Fruit fly (Drosophila melanogaster) whole organism, embryonic: ENCODE measurements around the gene Ir31a.

Experiments used
- Ada2b ChIP-seq: fragments of 200-800 bp; sonication (Bioruptor generic); IDR thresholded peaks from 2 replicates; pipeline ENCODE4 v1.3.6; 2022; ENCODE audit warnings: missing biosample characterization, missing genetic modification characterization
- Awh ChIP-seq: fragments of 200-800 bp; sonication (Bioruptor generic); IDR thresholded peaks from 2 replicates; pipeline ENCODE4, ENCODE4 v1.3.6; 2022; ENCODE audit warnings: missing biosample characterization, missing genetic modification characterization
- Bteb2 ChIP-seq: fragments of 200-800 bp; sonication (Bioruptor generic); optimal IDR thresholded peaks from 2 replicates; lab custom pipeline; 2016; ENCODE audit warnings: missing biosample characterization, missing genetic modification characterization
- CG10543 ChIP-seq: fragments of 200-800 bp; sonication (Bioruptor generic); optimal IDR thresholded peaks from 3 replicates; lab custom pipeline; 2017; ENCODE audit warnings: missing biosample characterization, mild to moderate bottlenecking, missing genetic modification characterization, moderate library complexity
- CG11093 ChIP-seq: fragments of 200-800 bp; sonication (Bioruptor generic); IDR thresholded peaks from 3 replicates; pipeline ENCODE4 v1.3.6; 2022; ENCODE audit warnings: missing biosample characterization, missing genetic modification characterization
- CG11560 ChIP-seq: fragments of 200-800 bp; sonication (Bioruptor generic); IDR thresholded peaks from 3 replicates; pipeline ENCODE4 v1.3.6; 2022; ENCODE audit warnings: missing biosample characterization, missing genetic modification characterization
- CG13624 ChIP-seq: fragments of 200-800 bp; sonication (Bioruptor generic); optimal IDR thresholded peaks from 2 replicates; lab custom pipeline; 2016; ENCODE audit warnings: missing biosample characterization, missing genetic modification characterization
- CG14050 ChIP-seq: fragments of 200-800 bp; sonication (Bioruptor generic); IDR thresholded peaks from 3 replicates; pipeline ENCODE4 v1.3.6; 2022; ENCODE audit warnings: missing biosample characterization, missing genetic modification characterization
- CG15696 ChIP-seq: fragments of 200-800 bp; sonication (Bioruptor generic); optimal IDR thresholded peaks from 2 replicates; lab custom pipeline; 2019; ENCODE audit warnings: missing biosample characterization, mild to moderate bottlenecking, missing genetic modification characterization, moderate library complexity
- CG16813 ChIP-seq: fragments of 200-800 bp; sonication (Bioruptor generic); IDR thresholded peaks from 3 replicates; pipeline ENCODE4 v1.3.6; 2022; ENCODE audit warnings: missing biosample characterization, missing genetic modification characterization; ENCODE audit not compliant: partially characterized antibody
- CG1832 ChIP-seq: fragments of 200-800 bp; sonication (Bioruptor generic); optimal IDR thresholded peaks from 2 replicates; lab custom pipeline; 2017; ENCODE audit warnings: missing biosample characterization, mild to moderate bottlenecking, missing genetic modification characterization, inconsistent platforms
- CG2678 ChIP-seq: fragments of 200-800 bp; sonication (Bioruptor generic); optimal IDR thresholded peaks from 3 replicates; lab custom pipeline; 2019; ENCODE audit warnings: missing biosample characterization, mild to moderate bottlenecking, missing genetic modification characterization, moderate library complexity
- CG2889 ChIP-seq: fragments of 200-800 bp; sonication (Bioruptor generic); IDR thresholded peaks from 3 replicates; pipeline ENCODE4 v1.3.6; 2022; ENCODE audit warnings: missing biosample characterization, missing genetic modification characterization
- CG32532 ChIP-seq: fragments of 200-800 bp; sonication (Bioruptor generic); IDR thresholded peaks from 2 replicates; pipeline ENCODE4 v1.3.6; 2022; ENCODE audit warnings: missing biosample characterization, missing genetic modification characterization
- CG34422 ChIP-seq: fragments of 200-800 bp; sonication (Bioruptor generic); IDR thresholded peaks from 3 replicates; pipeline ENCODE4 v1.3.6; 2022; ENCODE audit warnings: missing biosample characterization, missing genetic modification characterization
- CG4282 ChIP-seq: fragments of 200-800 bp; sonication (Bioruptor generic); optimal IDR thresholded peaks from 2 replicates; lab custom pipeline; 2016; ENCODE audit warnings: missing biosample characterization, missing genetic modification characterization
- CG6175 ChIP-seq: fragments of 200-800 bp; sonication (Bioruptor generic); IDR thresholded peaks from 3 replicates; pipeline ENCODE4 v1.3.6; 2022; ENCODE audit warnings: missing biosample characterization, missing genetic modification characterization
- CG6272 ChIP-seq: fragments of 200-800 bp; sonication (Bioruptor generic); IDR thresholded peaks from 2 replicates; pipeline ENCODE4 v1.3.6; 2022; ENCODE audit warnings: missing biosample characterization, missing genetic modification characterization
- CG8359 ChIP-seq: fragments of 200-800 bp; sonication (Bioruptor generic); optimal IDR thresholded peaks from 2 replicates; lab custom pipeline; 2017; ENCODE audit warnings: missing biosample characterization, mild to moderate bottlenecking, missing genetic modification characterization, borderline replicate concordance
- CG8765 ChIP-seq: fragments of 200-800 bp; sonication (Bioruptor generic); IDR thresholded peaks from 2 replicates; pipeline ENCODE4 v1.3.6; 2022; ENCODE audit warnings: missing biosample characterization, missing genetic modification characterization
- Dek ChIP-seq: fragments of 200-800 bp; sonication (Bioruptor generic); optimal IDR thresholded peaks from 3 replicates; lab custom pipeline; 2019; ENCODE audit warnings: missing biosample characterization, mild to moderate bottlenecking, missing genetic modification characterization, moderate library complexity
- ERR ChIP-seq: fragments of 200-800 bp; sonication (Bioruptor generic); optimal IDR thresholded peaks from 2 replicates; lab custom pipeline; 2016; ENCODE audit warnings: missing biosample characterization, missing genetic modification characterization
- Gug ChIP-seq: fragments of 200-800 bp; sonication (Bioruptor generic); IDR thresholded peaks from 4 replicates; pipeline ENCODE4 v1.3.6; 2022; ENCODE audit warnings: missing biosample characterization, missing genetic modification characterization
- HmgD ChIP-seq: fragments of 200-800 bp; sonication (Bioruptor generic); optimal IDR thresholded peaks from 3 replicates; lab custom pipeline; 2016; ENCODE audit warnings: missing biosample characterization, missing genetic modification characterization
- Hr51 ChIP-seq, 2 experiments: fragments of 200-800 bp; sonication (Bioruptor generic); optimal IDR thresholded peaks; 2 replicates in 1 of 2; 3 replicates in 1 of 2; lab custom pipeline; 2016 to 2018; ENCODE audit warnings: missing biosample characterization in 2 of 2, missing genetic modification characterization in 2 of 2, mild to moderate bottlenecking in 1 of 2, moderate library complexity in 1 of 2
- Hsf ChIP-seq: fragments of 200-800 bp; sonication (Bioruptor generic); optimal IDR thresholded peaks from 3 replicates; lab custom pipeline; 2016; ENCODE audit warnings: missing biosample characterization, missing genetic modification characterization
- MTF-1 ChIP-seq: fragments of 200-800 bp; sonication (Bioruptor generic); optimal IDR thresholded peaks from 2 replicates; lab custom pipeline; 2018; ENCODE audit warnings: missing biosample characterization, mild to moderate bottlenecking, missing genetic modification characterization, borderline replicate concordance
- NC2α ChIP-seq: fragments of 200-800 bp; sonication (Bioruptor generic); optimal IDR thresholded peaks from 2 replicates; lab custom pipeline; 2016; ENCODE audit warnings: missing biosample characterization, missing genetic modification characterization
- Opbp ChIP-seq: fragments of 200-800 bp; sonication (Bioruptor generic); IDR thresholded peaks from 3 replicates; pipeline ENCODE4 v1.3.6; 2022; ENCODE audit warnings: missing biosample characterization, missing genetic modification characterization; ENCODE audit not compliant: partially characterized antibody
- Optix ChIP-seq: fragments of 200-800 bp; sonication (Bioruptor generic); IDR thresholded peaks from 3 replicates; pipeline ENCODE4 v1.3.6; 2022; ENCODE audit warnings: missing biosample characterization, missing genetic modification characterization
- Ravus ChIP-seq: fragments of 200-800 bp; sonication (Bioruptor generic); IDR thresholded peaks from 2 replicates; pipeline ENCODE4 v1.3.6; 2022; ENCODE audit warnings: missing biosample characterization, missing genetic modification characterization
- Sox100B ChIP-seq: fragments of 200-800 bp; sonication (Bioruptor generic); optimal IDR thresholded peaks from 3 replicates; lab custom pipeline; 2018; ENCODE audit warnings: missing biosample characterization, mild to moderate bottlenecking, missing genetic modification characterization
- Xbp1 ChIP-seq: fragments of 200-800 bp; sonication (Bioruptor generic); optimal IDR thresholded peaks from 3 replicates; lab custom pipeline; 2016; ENCODE audit warnings: missing biosample characterization, mild to moderate bottlenecking, missing genetic modification characterization
- amos ChIP-seq: fragments of 200-800 bp; sonication (Bioruptor generic); IDR thresholded peaks from 2 replicates; pipeline ENCODE4 v1.3.6; 2022; ENCODE audit warnings: missing biosample characterization, missing genetic modification characterization; ENCODE audit not compliant: partially characterized antibody
- ap ChIP-seq: fragments of 200-800 bp; sonication (Bioruptor generic); IDR thresholded peaks from 2 replicates; pipeline ENCODE4 v1.3.6; 2022; ENCODE audit warnings: missing biosample characterization, missing genetic modification characterization
- ci ChIP-seq: fragments of 200-800 bp; sonication (Bioruptor generic); IDR thresholded peaks from 3 replicates; pipeline ENCODE4 v1.3.6; 2022; ENCODE audit warnings: missing biosample characterization, missing genetic modification characterization
- crc ChIP-seq: fragments of 200-800 bp; sonication (Bioruptor generic); optimal IDR thresholded peaks from 2 replicates; lab custom pipeline; 2016; ENCODE audit warnings: missing biosample characterization, missing genetic modification characterization
- gem ChIP-seq: fragments of 200-800 bp; sonication (Bioruptor generic); optimal IDR thresholded peaks from 2 replicates; lab custom pipeline; 2019; ENCODE audit warnings: missing biosample characterization, mild to moderate bottlenecking, missing genetic modification characterization, moderate library complexity
- h ChIP-seq: fragments of >200 bp; optimal IDR thresholded peaks from 2 replicates; lab custom pipeline; 2017
- hkb ChIP-seq, 2 experiments: fragments of 200-800 bp in 1 of 2; fragments of >200 bp in 1 of 2; sonication (Bioruptor generic) in 1 of 2; IDR thresholded peaks in 1 of 2; optimal IDR thresholded peaks in 1 of 2; 2 replicates each; pipeline versions ENCODE4 v1.3.6 to Lab custom; 2017 to 2022; ENCODE audit warnings: missing biosample characterization in 1 of 2, missing genetic modification characterization in 1 of 2
- ken ChIP-seq: fragments of 200-800 bp; sonication (Bioruptor generic); IDR thresholded peaks from 3 replicates; pipeline ENCODE4 v1.3.6; 2022; ENCODE audit warnings: missing biosample characterization, missing genetic modification characterization
- lmd ChIP-seq: fragments of 200-800 bp; sonication (Bioruptor generic); IDR thresholded peaks from 2 replicates; pipeline ENCODE4 v1.3.6; 2022; ENCODE audit warnings: missing biosample characterization, missing genetic modification characterization
- nerfin-2 ChIP-seq: fragments of 200-800 bp; sonication (Bioruptor generic); IDR thresholded peaks from 2 replicates; pipeline ENCODE4 v1.3.6; 2022; ENCODE audit warnings: missing biosample characterization, missing genetic modification characterization; ENCODE audit not compliant: partially characterized antibody
- pfk ChIP-seq: fragments of 200-800 bp; sonication (Bioruptor generic); optimal IDR thresholded peaks from 2 replicates; lab custom pipeline; 2018; ENCODE audit warnings: missing biosample characterization, mild to moderate bottlenecking, missing genetic modification characterization, moderate library complexity
- ranshi ChIP-seq: fragments of 200-800 bp; sonication (Bioruptor generic); IDR thresholded peaks from 2 replicates; pipeline ENCODE4 v1.3.6; 2022; ENCODE audit warnings: missing biosample characterization, missing genetic modification characterization
- sc ChIP-seq, 3 experiments: fragments of >200 bp in 2 of 3; fragments of 200-800 bp in 1 of 3; sonication (Bioruptor generic) in 1 of 3; optimal IDR thresholded peaks; 2 replicates in 2 of 3; 3 replicates in 1 of 3; lab custom pipeline; 2017; ENCODE audit warnings: mild to moderate bottlenecking in 1 of 3, missing biosample characterization in 1 of 3, missing genetic modification characterization in 1 of 3, missing genetic modification reagents in 1 of 3
- scrt ChIP-seq: fragments of 200-800 bp; sonication (Bioruptor generic); optimal IDR thresholded peaks from 2 replicates; lab custom pipeline; 2018; ENCODE audit warnings: missing biosample characterization, mild to moderate bottlenecking, missing genetic modification characterization, moderate library complexity
- seq ChIP-seq: fragments of 200-800 bp; sonication (Bioruptor generic); IDR thresholded peaks from 2 replicates; pipeline ENCODE4 v1.3.6; 2022; ENCODE audit warnings: missing biosample characterization, missing genetic modification characterization
- sna ChIP-seq: fragments of 200-800 bp; sonication (Bioruptor generic); IDR thresholded peaks from 2 replicates; pipeline ENCODE4 v1.3.6; 2022; ENCODE audit warnings: missing biosample characterization, missing genetic modification characterization; ENCODE audit not compliant: partially characterized antibody
- tgo ChIP-seq: fragments of 200-800 bp; sonication (Bioruptor generic); IDR thresholded peaks from 3 replicates; pipeline ENCODE4 v1.3.6; 2022; ENCODE audit warnings: missing biosample characterization, missing genetic modification characterization
- tin ChIP-seq: fragments of 200-800 bp; sonication (Bioruptor generic); optimal IDR thresholded peaks from 3 replicates; lab custom pipeline; 2016; ENCODE audit warnings: missing biosample characterization, missing genetic modification characterization

Ir31a gene

dm6 chr2L:10418981-10419380 is 13.6 kb downstream of the Ir31a start, which contains the start of gene RfC3 (continued):
- TF ChIP-seq CG15696, result no peak
- no peak for TF ChIP-seq Hsf (GFP tag; lab: Kevin White, UChicago)
- TF ChIP-seq CG1832 (GFP tag; lab: Kevin White, UChicago), result no peak
- TF ChIP-seq ci (GFP tag; lab: Robert Waterston, UW), result no peak
- no peak for TF ChIP-seq Gug
- no peak for TF ChIP-seq Bteb2
- TF ChIP-seq Dek (tag; lab: Kevin White, UChicago), result no peak
- no peak for TF ChIP-seq h
- no peak for TF ChIP-seq CG34422 (GFP tag; lab: Robert Waterston, UW)
- no peak for TF ChIP-seq CG2889
- TF ChIP-seq CG8765, result no peak
- TF ChIP-seq MTF-1 (GFP tag; lab: Kevin White, UChicago), result no peak
- no peak for TF ChIP-seq CG13624
- TF ChIP-seq seq, result no peak
- TF ChIP-seq tgo (GFP tag; lab: Robert Waterston, UW), result no peak
- TF ChIP-seq Ravus (GFP tag; lab: Robert Waterston, UW), result no peak
- TF ChIP-seq Sox100B, result no peak
- peak; percentile 90 for TF ChIP-seq scrt (GFP tag; lab: Kevin White, UChicago)
- TF ChIP-seq pfk (GFP tag; lab: Kevin White, UChicago), result peak; percentile 48
- TF ChIP-seq lmd (GFP tag; lab: Robert Waterston, UW), result no peak
- TF ChIP-seq Opbp, result peak; percentile 73; the same call in 2 of the 3 replicates
- TF ChIP-seq CG11093, result no peak
- no peak for TF ChIP-seq sc (optimal IDR thresholded peaks at IDR 0.05; lab: Kevin White, UChicago)
- no peak for TF ChIP-seq sc (GFP tag; optimal IDR thresholded peaks at IDR 0.05; lab: Kevin White, UChicago)
- no peak for TF ChIP-seq CG6175 (GFP tag; lab: Robert Waterston, UW)
- TF ChIP-seq amos, result peak; percentile 76; the same call in 1 of the 2 replicates
- no peak for TF ChIP-seq CG10543 (GFP tag; lab: Kevin White, UChicago)
- TF ChIP-seq ken (GFP tag; lab: Robert Waterston, UW), result no peak
- no peak for TF ChIP-seq Optix (GFP tag; lab: Robert Waterston, UW)
- no peak for TF ChIP-seq ERR
- no peak for TF ChIP-seq crc (GFP tag; lab: Kevin White, UChicago)
- TF ChIP-seq CG6272, result no peak
- no peak for TF ChIP-seq ranshi (GFP tag; lab: Robert Waterston, UW)
- no peak for TF ChIP-seq Hr51 (GFP tag; optimal IDR thresholded peaks at IDR 0.05; lab: Kevin White, UChicago)
- TF ChIP-seq NC2α (GFP tag; lab: Kevin White, UChicago), result no peak
- TF ChIP-seq nerfin-2 (GFP tag; lab: Robert Waterston, UW), result peak; percentile 94
- TF ChIP-seq gem, result no peak
- no peak for TF ChIP-seq CG4282 (GFP tag; lab: Kevin White, UChicago)
- no peak for TF ChIP-seq CG8359
- TF ChIP-seq Ada2b (GFP tag; lab: Robert Waterston, UW), result no peak
- no peak for TF ChIP-seq HmgD (GFP tag; lab: Kevin White, UChicago)
- TF ChIP-seq CG11560 (tag; lab: Robert Waterston, UW), result no peak
- TF ChIP-seq hkb (optimal IDR thresholded peaks at IDR 0.05; lab: Kevin White, UChicago), result no peak
- TF ChIP-seq hkb (GFP tag; IDR thresholded peaks at IDR 0.05; lab: Robert Waterston, UW), result no peak
- TF ChIP-seq sna (GFP tag; lab: Robert Waterston, UW), result peak; percentile 79
- TF ChIP-seq ap (GFP tag; lab: Robert Waterston, UW), result no peak
- peak; percentile 72; the same call in 2 of the 3 replicates for TF ChIP-seq CG16813 (GFP tag; lab: Robert Waterston, UW)
- no peak for TF ChIP-seq Awh (GFP tag; lab: Robert Waterston, UW)
- TF ChIP-seq Xbp1 (GFP tag; lab: Kevin White, UChicago), result no peak
- TF ChIP-seq CG14050 (GFP tag; lab: Robert Waterston, UW), result no peak
- TF ChIP-seq CG32532 (GFP tag; lab: Robert Waterston, UW), result no peak
- TF ChIP-seq CG2678 (tag; lab: Kevin White, UChicago), result no peak
- no peak for TF ChIP-seq tin
